Fruit fly (Drosophila melanogaster): ENCODE measurements around the gene CG18081.

DNA sequence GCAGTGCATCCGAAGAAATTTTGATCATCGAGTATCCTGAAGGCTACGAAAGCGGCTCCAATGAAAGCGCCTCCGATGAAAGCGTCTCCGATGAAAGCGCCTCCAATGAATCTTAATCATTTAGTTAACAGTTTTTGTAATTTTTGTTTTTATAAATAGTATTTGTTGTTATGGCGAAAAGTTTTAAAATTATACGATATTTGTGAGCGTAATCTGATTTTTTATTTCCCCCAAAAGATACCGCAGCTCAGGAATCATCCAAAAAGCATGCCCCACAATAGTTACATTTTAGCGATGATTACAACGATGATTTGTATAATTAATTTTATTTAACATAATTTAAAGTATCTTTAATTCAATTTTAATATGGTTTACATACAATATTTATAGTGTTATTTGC is 25.4 kb downstream of the CG18081 start:
- TF ChIP-seq CG8478 (optimal IDR thresholded peaks at IDR 0.05), result no peak
- no peak for TF ChIP-seq CTCF (optimal IDR thresholded peaks at IDR 0.05)
